Worm (Caenorhabditis elegans): Measurements from ENCODE around the gene F55C5.17.

Gene F55C5.17

ce11 chrV:12291587-12291986 is 10.8 kb upstream of the F55C5.17 start, which contains the start of the genes srpa-68 and srh-16:
srpa-68 (minus strand) TSS chrV:12291658.
srh-16 (plus strand) TSS chrV:12291861.
- TF ChIP-seq dao-5 (tag; optimal IDR thresholded peaks at IDR 0.05), result no peak
- TF ChIP-seq him-1 (tag; optimal IDR thresholded peaks at IDR 0.05), result peak; percentile 73
- TF ChIP-seq W03F9.2 (tag; optimal IDR thresholded peaks at IDR 0.05), result peak; percentile 92

ce11 chrV:12294091-12294490 is 8.2 kb upstream of the F55C5.17 start:
- no peak for TF ChIP-seq him-1 (tag; optimal IDR thresholded peaks at IDR 0.05)
- no peak for TF ChIP-seq W03F9.2 (tag; optimal IDR thresholded peaks at IDR 0.05)
- no peak for TF ChIP-seq dao-5 (tag; optimal IDR thresholded peaks at IDR 0.05)

ce11 chrV:12295015-12295414 is 7.3 kb upstream of the F55C5.17 start:
- TF ChIP-seq W03F9.2 (tag; optimal IDR thresholded peaks at IDR 0.05) (no peak), dao-5 (tag; optimal IDR thresholded peaks at IDR 0.05) (no peak), him-1 (tag; optimal IDR thresholded peaks at IDR 0.05) (no peak)

DNA sequence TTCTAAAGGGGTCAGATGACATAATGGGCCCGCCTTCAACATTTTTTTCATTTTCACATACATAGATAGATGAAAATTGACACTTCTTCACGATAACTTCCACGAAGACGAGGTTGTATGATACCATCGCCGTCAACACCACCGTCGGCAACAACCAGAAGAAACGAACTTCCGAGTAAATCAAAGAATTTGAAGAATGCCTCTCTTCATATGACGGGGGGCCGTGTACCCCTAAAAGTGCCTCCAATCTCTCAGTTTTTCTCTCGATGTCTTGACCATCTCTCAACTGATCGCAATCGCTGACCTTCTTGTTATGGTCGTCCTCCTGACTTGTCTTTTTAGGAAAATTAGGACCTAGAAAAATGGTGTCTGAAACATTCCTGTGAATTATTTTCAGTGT is 6.8 kb upstream of the F55C5.17 start:
- TF ChIP-seq him-1 (tag; optimal IDR thresholded peaks at IDR 0.05) (no peak), W03F9.2 (tag; optimal IDR thresholded peaks at IDR 0.05) (no peak), dao-5 (tag; optimal IDR thresholded peaks at IDR 0.05) (no peak)

DNA sequence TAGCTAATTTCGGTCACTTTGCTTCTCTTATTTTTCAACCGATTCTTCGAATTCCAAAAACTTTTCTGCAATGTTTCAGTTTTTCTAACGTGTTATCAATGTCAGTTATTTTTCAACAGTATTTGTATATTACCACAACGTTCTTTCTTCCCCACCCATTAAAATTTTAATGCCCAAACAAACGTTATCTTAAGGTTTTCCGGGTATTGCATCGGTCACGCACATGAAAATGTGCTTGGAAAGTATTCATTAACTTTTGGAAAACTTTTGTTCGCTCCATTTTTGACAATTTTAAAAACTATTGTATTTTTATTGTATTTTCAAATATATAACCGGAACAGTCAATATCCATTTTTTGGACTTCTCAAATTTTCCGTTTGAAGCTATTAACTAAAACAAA is 6.2 kb upstream of the F55C5.17 start:
- TF ChIP-seq him-1 (tag; optimal IDR thresholded peaks at IDR 0.05), result no peak
- no peak for TF ChIP-seq dao-5 (tag; optimal IDR thresholded peaks at IDR 0.05)
- no peak for TF ChIP-seq W03F9.2 (tag; optimal IDR thresholded peaks at IDR 0.05)

DNA sequence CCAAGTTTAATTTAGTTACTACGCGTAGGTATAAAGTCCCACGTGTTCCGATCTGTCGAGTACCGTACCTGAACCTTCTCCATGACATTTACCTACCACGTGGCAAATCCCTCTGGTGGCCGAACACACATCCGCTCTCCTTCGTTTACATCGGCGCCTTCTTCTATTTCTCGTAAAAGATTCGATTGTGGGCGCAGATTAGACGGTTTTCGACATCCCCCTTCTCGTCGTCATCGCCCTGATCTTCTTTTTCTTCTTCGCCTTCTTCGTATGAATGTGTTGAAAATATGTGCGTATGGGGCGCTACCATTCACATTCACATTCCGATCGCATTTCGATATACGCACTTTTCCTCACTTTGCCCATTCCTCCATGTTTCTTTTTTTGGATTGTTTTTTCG is 5.5 kb upstream of the F55C5.17 start:
- no peak for TF ChIP-seq dao-5 (tag; optimal IDR thresholded peaks at IDR 0.05)
- no peak for TF ChIP-seq W03F9.2 (tag; optimal IDR thresholded peaks at IDR 0.05)
- no peak for TF ChIP-seq him-1 (tag; optimal IDR thresholded peaks at IDR 0.05)

- TF ChIP-seq W03F9.2 (tag; optimal IDR thresholded peaks at IDR 0.05), result no peak
- TF ChIP-seq him-1 (tag; optimal IDR thresholded peaks at IDR 0.05), result no peak
- no peak for TF ChIP-seq dao-5 (tag; optimal IDR thresholded peaks at IDR 0.05)
Observed at ce11 chrV:12298184-12298583, 4.2 kb upstream of the F55C5.17 start.

DNA sequence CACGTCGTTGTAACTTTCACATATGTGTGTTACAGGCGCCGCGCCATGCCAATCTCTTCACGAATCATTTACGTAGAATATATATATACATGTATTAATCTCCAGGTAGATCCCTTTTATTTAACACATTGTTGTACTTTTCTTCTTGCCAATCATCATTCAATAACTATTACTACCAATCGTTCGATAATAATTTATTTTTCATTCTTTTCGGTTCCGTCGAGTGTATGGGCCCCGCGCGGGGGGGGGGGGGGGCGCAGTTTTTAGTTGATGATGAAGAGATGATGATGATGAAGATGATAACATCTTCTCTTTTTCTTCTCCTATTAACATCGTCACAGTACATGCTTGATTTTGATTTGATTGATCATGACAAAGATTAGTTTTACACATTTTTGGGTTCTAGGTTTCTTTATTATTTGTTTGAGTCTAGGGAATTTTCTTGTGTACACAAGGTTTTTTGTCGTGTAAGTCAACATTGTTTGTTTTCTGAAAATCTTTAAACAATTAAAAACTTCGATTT is 3.0 kb upstream of the F55C5.17 start:
- TF ChIP-seq him-1 (tag; optimal IDR thresholded peaks at IDR 0.05) (no peak), dao-5 (tag; optimal IDR thresholded peaks at IDR 0.05) (no peak), W03F9.2 (tag; optimal IDR thresholded peaks at IDR 0.05) (no peak)

- TF ChIP-seq dao-5 (tag; optimal IDR thresholded peaks at IDR 0.05), result no peak
- TF ChIP-seq him-1 (tag; optimal IDR thresholded peaks at IDR 0.05), result no peak
- no peak for TF ChIP-seq W03F9.2 (tag; optimal IDR thresholded peaks at IDR 0.05)
Observed at ce11 chrV:12300166-12300565, 2.2 kb upstream of the F55C5.17 start.

DNA sequence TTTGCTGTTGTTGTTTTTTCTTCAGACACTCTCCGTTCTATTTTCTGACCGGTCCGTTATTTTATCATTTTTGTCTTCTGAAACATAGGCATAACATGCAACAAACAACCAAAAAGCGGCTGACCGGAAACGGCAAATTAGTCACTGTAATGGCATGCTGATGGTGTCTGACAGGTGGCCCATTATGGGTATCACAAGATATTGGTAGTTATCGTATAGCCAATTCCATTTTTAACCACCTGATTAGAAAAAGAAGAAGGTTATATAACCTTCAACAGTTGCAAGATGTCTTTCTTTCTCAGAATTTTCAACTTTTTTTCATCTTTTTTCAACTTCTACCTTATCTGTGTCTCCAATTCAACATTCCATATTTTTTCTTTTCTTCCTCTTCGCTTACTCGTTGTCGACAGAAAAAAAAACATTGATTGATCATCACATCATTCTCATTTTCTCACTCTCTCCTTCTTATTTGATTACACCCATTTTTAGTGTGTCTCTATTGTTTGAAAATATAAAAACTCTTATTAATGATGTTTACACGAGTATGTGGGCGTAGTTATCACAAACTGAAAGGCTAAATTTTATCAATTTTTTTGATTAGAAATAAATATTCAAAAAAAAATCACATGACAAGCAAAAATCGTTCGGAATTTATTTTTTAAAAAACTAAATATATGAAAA is 1.4 kb upstream of the F55C5.17 start:
- TF ChIP-seq him-1 (tag; optimal IDR thresholded peaks at IDR 0.05), result no peak
- TF ChIP-seq W03F9.2 (tag; optimal IDR thresholded peaks at IDR 0.05), result no peak
- no peak for TF ChIP-seq dao-5 (tag; optimal IDR thresholded peaks at IDR 0.05)

- TF ChIP-seq him-1 (tag; optimal IDR thresholded peaks at IDR 0.05) (peak; percentile 97), dao-5 (tag; optimal IDR thresholded peaks at IDR 0.05) (peak; percentile 97), W03F9.2 (tag; optimal IDR thresholded peaks at IDR 0.05) (peak; percentile 59)
Observed at ce11 chrV:12303453-12304077, 1.2 kb downstream of the F55C5.17 start.

DNA sequence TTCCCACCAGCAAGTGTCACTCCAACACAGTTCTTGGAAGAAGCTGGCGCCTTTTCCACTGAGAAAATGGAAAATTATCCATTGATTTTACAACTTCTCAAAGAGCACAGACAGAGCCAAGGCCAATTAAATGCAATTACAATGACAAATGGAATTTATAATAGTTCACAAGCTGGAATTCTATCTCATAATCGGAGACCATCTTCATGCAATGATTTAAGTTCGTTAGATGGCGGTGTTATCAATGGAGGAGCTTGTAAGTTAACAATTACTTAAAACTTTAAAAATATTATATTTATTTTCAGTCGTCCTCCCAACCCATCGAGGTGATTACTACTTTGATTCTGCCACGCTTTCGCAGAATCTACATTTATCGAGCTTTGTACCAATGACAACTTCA is 3.3 kb downstream of the F55C5.17 start:
- TF ChIP-seq W03F9.2 (tag; optimal IDR thresholded peaks at IDR 0.05), result no peak
- TF ChIP-seq dao-5 (tag; optimal IDR thresholded peaks at IDR 0.05), result no peak
- TF ChIP-seq him-1 (tag; optimal IDR thresholded peaks at IDR 0.05), result no peak

DNA sequence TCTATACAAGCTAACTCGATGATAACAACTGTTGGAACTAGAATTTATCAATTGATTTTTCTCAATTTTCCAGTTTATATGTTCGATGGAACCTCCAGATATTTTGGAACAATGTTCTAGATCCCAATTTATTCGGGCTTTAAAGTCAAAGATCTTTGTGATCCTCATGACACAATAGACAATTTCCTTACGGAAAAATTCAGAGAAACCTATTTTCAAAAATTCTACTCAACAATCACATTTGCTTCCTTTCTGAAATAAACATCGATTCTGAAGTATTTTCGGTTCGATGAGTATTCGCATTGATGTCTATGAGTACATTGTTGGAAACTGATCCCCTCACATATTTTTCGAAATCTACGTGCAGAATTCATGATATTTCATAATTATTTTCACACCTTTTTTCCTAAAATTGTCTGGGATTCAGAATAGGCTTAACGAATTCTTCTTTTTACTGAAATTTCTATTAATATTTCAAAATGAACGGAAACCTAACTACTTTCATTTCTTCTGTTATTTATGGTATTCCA is 4.7 kb downstream of the F55C5.17 start, which contains the start of gene srg-45:
Gene srg-45 (plus strand): TSS at position 480 of the 530 bp plus-strand sequence.
- TF ChIP-seq W03F9.2 (tag; optimal IDR thresholded peaks at IDR 0.05), result no peak
- TF ChIP-seq dao-5 (tag; optimal IDR thresholded peaks at IDR 0.05), result no peak
- TF ChIP-seq him-1 (tag; optimal IDR thresholded peaks at IDR 0.05), result no peak

DNA sequence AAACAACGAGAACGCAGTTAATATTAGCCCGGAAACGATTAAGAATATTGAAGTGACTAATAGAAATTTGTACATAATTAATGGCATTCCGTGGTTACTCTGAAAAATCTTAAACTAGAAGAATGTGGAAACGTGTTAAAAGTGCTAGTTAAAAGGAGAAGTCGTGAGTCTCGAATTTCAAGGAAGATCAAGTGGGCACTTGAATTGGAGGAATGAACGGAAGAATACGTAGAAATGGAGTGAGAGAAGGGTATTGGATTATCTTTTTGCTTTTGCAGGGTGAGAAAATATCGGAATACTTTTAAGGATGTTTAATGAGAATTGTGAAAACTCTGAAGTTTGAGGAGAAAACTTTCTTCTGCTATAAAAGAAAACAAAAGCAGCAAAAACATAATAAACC is 7.9 kb downstream of the F55C5.17 start, which contains the start of gene hpo-30:
Gene hpo-30 (minus strand): TSS at position 101 of the 400 bp plus-strand sequence.
- TF ChIP-seq him-1 (tag; optimal IDR thresholded peaks at IDR 0.05) (no peak), W03F9.2 (tag; optimal IDR thresholded peaks at IDR 0.05) (no peak), dao-5 (tag; optimal IDR thresholded peaks at IDR 0.05) (no peak)

Measured in whole organism, L4/young adult.